Worm (Caenorhabditis elegans): ENCODE data around the gene ZK546.2.

Gene ZK546.2

ce11 chrII:4954099-4954959, 8.5 kb downstream of the ZK546.2 start:
- TF ChIP-seq nhr-28 (tag; optimal IDR thresholded peaks at IDR 0.05) (no peak), flh-1 (GFP tag; optimal IDR thresholded peaks at IDR 0.05) (no peak), cnd-1 (tag; optimal IDR thresholded peaks at IDR 0.05) (no peak), unc-120 (tag; optimal IDR thresholded peaks at IDR 0.05; ENCODE audit: poor library complexity, severe bottlenecking) (no peak), zip-8 (tag; optimal IDR thresholded peaks at IDR 0.05) (no peak), sem-2 (GFP tag; optimal IDR thresholded peaks at IDR 0.05) (no peak), blmp-1 (tag; optimal IDR thresholded peaks at IDR 0.05) (no peak), mep-1 (tag; optimal IDR thresholded peaks at IDR 0.05) (no peak), nhr-12 (tag; optimal IDR thresholded peaks at IDR 0.05) (no peak), mls-2 (tag; optimal IDR thresholded peaks at IDR 0.05) (no peak), lin-32 (GFP tag; optimal IDR thresholded peaks at IDR 0.05) (no peak), ham-2 (GFP tag; optimal IDR thresholded peaks at IDR 0.05) (no peak), ceh-39 (tag; optimal IDR thresholded peaks at IDR 0.05) (no peak), unc-39 (tag; optimal IDR thresholded peaks at IDR 0.05) (no peak), nhr-76 (tag; optimal IDR thresholded peaks at IDR 0.05) (no peak), mab-5 (tag; optimal IDR thresholded peaks at IDR 0.05) (no peak), pha-4 (tag; optimal IDR thresholded peaks at IDR 0.05) (no peak), sptf-1 (tag; optimal IDR thresholded peaks at IDR 0.05) (no peak), lsy-2 (tag; optimal IDR thresholded peaks at IDR 0.05) (no peak)

- TF ChIP-seq sptf-1 (tag; optimal IDR thresholded peaks at IDR 0.05) (peak; percentile 27), hlh-1 (tag; optimal IDR thresholded peaks at IDR 0.05) (peak; percentile 26), nhr-76 (tag; optimal IDR thresholded peaks at IDR 0.05) (no peak), lin-13 (tag; optimal IDR thresholded peaks at IDR 0.05) (peak; percentile 24), pha-4 (tag; optimal IDR thresholded peaks at IDR 0.05) (peak; percentile 19), elt-3 (tag; optimal IDR thresholded peaks at IDR 0.05) (no peak), mep-1 (tag; optimal IDR thresholded peaks at IDR 0.05) (peak; percentile 82), nhr-237 (tag; optimal IDR thresholded peaks at IDR 0.05) (peak; percentile 72), lsy-2 (tag; optimal IDR thresholded peaks at IDR 0.05) (peak; percentile 62)
These were observed 9.5 kb downstream of the ZK546.2 start, which contains the start of gene pbs-3 for ce11 chrII:4955353-4955752. Gene pbs-3 (minus strand): TSS chrII:4955427.

ce11 chrII:4959719-4960118, 13.9 kb downstream of the ZK546.2 start, which contains the start of gene ulp-2:
Gene ulp-2 (minus strand): TSS chrII:4959876.
- TF ChIP-seq hlh-1 (tag; optimal IDR thresholded peaks at IDR 0.05) (peak; percentile 6), ceh-39 (tag; optimal IDR thresholded peaks at IDR 0.05) (no peak)

ce11 chrII:4960690-4961089, 14.9 kb downstream of the ZK546.2 start:
- no peak for TF ChIP-seq tbx-8 (GFP tag; optimal IDR thresholded peaks at IDR 0.05)
- no peak for TF ChIP-seq unc-62 (GFP tag; optimal IDR thresholded peaks at IDR 0.05)
- no peak for TF ChIP-seq ztf-11 (tag; optimal IDR thresholded peaks at IDR 0.05)
- TF ChIP-seq M03D4.4 (tag; optimal IDR thresholded peaks at IDR 0.05) = no peak
- TF ChIP-seq lsy-2 (tag; optimal IDR thresholded peaks at IDR 0.05) = no peak
- no peak for TF ChIP-seq mep-1 (tag; optimal IDR thresholded peaks at IDR 0.05)
- TF ChIP-seq mls-2 (tag; optimal IDR thresholded peaks at IDR 0.05) = no peak
- no peak for TF ChIP-seq unc-120 (tag; optimal IDR thresholded peaks at IDR 0.05; ENCODE audit: poor library complexity, severe bottlenecking)
- no peak for TF ChIP-seq nhr-76 (tag; optimal IDR thresholded peaks at IDR 0.05)
- TF ChIP-seq flh-1 (GFP tag; optimal IDR thresholded peaks at IDR 0.05) = no peak
- TF ChIP-seq sptf-1 (tag; optimal IDR thresholded peaks at IDR 0.05) = no peak
- no peak for TF ChIP-seq hlh-1 (tag; optimal IDR thresholded peaks at IDR 0.05)
- TF ChIP-seq blmp-1 (tag; optimal IDR thresholded peaks at IDR 0.05) = no peak
- TF ChIP-seq ham-2 (GFP tag; optimal IDR thresholded peaks at IDR 0.05) = no peak
- TF ChIP-seq nhr-237 (tag; optimal IDR thresholded peaks at IDR 0.05) = no peak
- no peak for TF ChIP-seq elt-3 (tag; optimal IDR thresholded peaks at IDR 0.05)
- TF ChIP-seq ceh-83 (GFP tag; optimal IDR thresholded peaks at IDR 0.05) = no peak
- no peak for TF ChIP-seq nhr-2 (tag; optimal IDR thresholded peaks at IDR 0.05)
- TF ChIP-seq snpc-4 (tag; optimal IDR thresholded peaks at IDR 0.05) = no peak
- TF ChIP-seq ceh-39 (tag; optimal IDR thresholded peaks at IDR 0.05) = no peak

- TF ChIP-seq ceh-43 (GFP tag; optimal IDR thresholded peaks at IDR 0.05) (no peak), snpc-4 (tag; optimal IDR thresholded peaks at IDR 0.05) (no peak), nhr-76 (tag; optimal IDR thresholded peaks at IDR 0.05) (no peak), ceh-39 (tag; optimal IDR thresholded peaks at IDR 0.05) (no peak), sem-2 (GFP tag; optimal IDR thresholded peaks at IDR 0.05) (no peak), lin-32 (GFP tag; optimal IDR thresholded peaks at IDR 0.05) (no peak), flh-1 (GFP tag; optimal IDR thresholded peaks at IDR 0.05) (no peak), pha-4 (tag; optimal IDR thresholded peaks at IDR 0.05) (no peak), lsy-2 (tag; optimal IDR thresholded peaks at IDR 0.05) (no peak), elt-3 (tag; optimal IDR thresholded peaks at IDR 0.05) (no peak), elt-1 (tag; optimal IDR thresholded peaks at IDR 0.05; ENCODE audit: borderline replicate concordance, insufficient read depth) (no peak), mab-5 (tag; optimal IDR thresholded peaks at IDR 0.05) (no peak), tbx-8 (GFP tag; optimal IDR thresholded peaks at IDR 0.05) (no peak), hlh-1 (tag; optimal IDR thresholded peaks at IDR 0.05) (no peak), lin-13 (tag; optimal IDR thresholded peaks at IDR 0.05) (no peak), sptf-1 (tag; optimal IDR thresholded peaks at IDR 0.05) (no peak), mls-2 (tag; optimal IDR thresholded peaks at IDR 0.05) (no peak), M03D4.4 (tag; optimal IDR thresholded peaks at IDR 0.05) (no peak), unc-39 (tag; optimal IDR thresholded peaks at IDR 0.05) (no peak), drap-1 (GFP tag; optimal IDR thresholded peaks at IDR 0.05) (no peak)
These were observed 20.7 kb downstream of the ZK546.2 start for ce11 chrII:4966576-4966975.

Data from whole organism, mixed stage, embryonic.